Worm (Caenorhabditis elegans) whole organism, L2 larva: ENCODE data around the gene pkc-3.

Experiments used
- C34F6.9 ChIP-seq: fragments of 150-350 bp; optimal IDR thresholded peaks from 2 replicates; lab custom pipeline; 2014; ENCODE audit warnings: missing biosample characterization, missing genetic modification characterization
- F13H6.1 ChIP-seq: sonication (generic microtip); optimal IDR thresholded peaks from 2 replicates; lab custom pipeline; 2016; ENCODE audit warnings: missing genetic modification characterization, missing compliant biosample characterization
- R02D3.7 ChIP-seq: fragments of 150-350 bp; optimal IDR thresholded peaks from 2 replicates; lab custom pipeline; 2014; ENCODE audit warnings: missing biosample characterization, missing genetic modification characterization
- Y55F3AM.14 ChIP-seq: fragments of 200-800 bp; sonication (Bioruptor generic); optimal IDR thresholded peaks from 2 replicates; lab custom pipeline; 2018; ENCODE audit warnings: mild to moderate bottlenecking, missing genetic modification characterization, missing compliant biosample characterization
- ZK546.5 ChIP-seq: sonication (generic microtip); optimal IDR thresholded peaks from 2 replicates; lab custom pipeline; 2017; ENCODE audit warnings: missing biosample characterization, missing genetic modification characterization
- alr-1 ChIP-seq: fragments of 150-350 bp; optimal IDR thresholded peaks from 2 replicates; lab custom pipeline; 2014; ENCODE audit warnings: missing biosample characterization, missing genetic modification characterization
- aly-2 ChIP-seq: fragments of 150-350 bp; optimal IDR thresholded peaks from 2 replicates; lab custom pipeline; 2014; ENCODE audit warnings: missing biosample characterization, missing genetic modification characterization
- ama-1 ChIP-seq: fragments of 150-350 bp; optimal IDR thresholded peaks from 2 replicates; lab custom pipeline; 2018; ENCODE audit warnings: inconsistent platforms
- blmp-1 ChIP-seq: sonication (generic microtip); optimal IDR thresholded peaks from 2 replicates; lab custom pipeline; 2017; ENCODE audit warnings: missing genetic modification characterization, mild to moderate bottlenecking, missing compliant biosample characterization, antibody characterized with exemption, moderate library complexity; ENCODE audit not compliant: insufficient read depth
- ceh-16 ChIP-seq: fragments of 150-350 bp; optimal IDR thresholded peaks from 2 replicates; lab custom pipeline; 2014; ENCODE audit warnings: missing biosample characterization, missing genetic modification characterization
- ceh-82 ChIP-seq: fragments of 150-350 bp; optimal IDR thresholded peaks from 2 replicates; lab custom pipeline; 2014; ENCODE audit warnings: missing biosample characterization, missing genetic modification characterization
- crh-2 ChIP-seq: sonication (generic microtip); optimal IDR thresholded peaks from 2 replicates; lab custom pipeline; 2017; ENCODE audit warnings: missing biosample characterization, missing genetic modification characterization
- dmd-4 ChIP-seq: sonication (generic microtip); optimal IDR thresholded peaks from 2 replicates; lab custom pipeline; 2017; ENCODE audit warnings: missing biosample characterization, missing genetic modification characterization
- egl-27 ChIP-seq: sonication (generic microtip); optimal IDR thresholded peaks from 3 replicates; lab custom pipeline; 2017; ENCODE audit warnings: missing biosample characterization, missing genetic modification reagents, missing genetic modification characterization
- elt-1 ChIP-seq: fragments of 150-350 bp; optimal IDR thresholded peaks from 2 replicates; lab custom pipeline; 2014; ENCODE audit warnings: missing biosample characterization, missing genetic modification characterization
- elt-3 ChIP-seq: sonication (generic microtip); optimal IDR thresholded peaks from 2 replicates; lab custom pipeline; 2017; ENCODE audit warnings: missing biosample characterization, missing genetic modification characterization
- fos-1 ChIP-seq: fragments of 150-350 bp; optimal IDR thresholded peaks from 2 replicates; lab custom pipeline; 2014; ENCODE audit warnings: missing biosample characterization, missing genetic modification characterization
- gmeb-1 ChIP-seq: fragments of 150-350 bp; optimal IDR thresholded peaks from 2 replicates; lab custom pipeline; 2014; ENCODE audit warnings: missing biosample characterization, missing genetic modification characterization
- lin-11 ChIP-seq: fragments of 150-350 bp; sonication (generic microtip); optimal IDR thresholded peaks from 2 replicates; lab custom pipeline; 2014; ENCODE audit warnings: missing biosample characterization, missing genetic modification characterization, inconsistent platforms, mixed read lengths
- lin-13 ChIP-seq: fragments of 150-350 bp; optimal IDR thresholded peaks from 2 replicates; lab custom pipeline; 2014; ENCODE audit warnings: missing biosample characterization, missing genetic modification reagents, missing genetic modification characterization
- lin-39 ChIP-seq: fragments of 150-350 bp; optimal IDR thresholded peaks from 2 replicates; lab custom pipeline; 2014; ENCODE audit warnings: missing biosample characterization, missing genetic modification reagents, missing genetic modification characterization
- lsy-2 ChIP-seq, 2 experiments: fragments of 150-350 bp in 1 of 2; sonication (generic microtip) in 1 of 2; optimal IDR thresholded peaks; 2 replicates each; lab custom pipeline; 2014 to 2017; ENCODE audit warnings: missing biosample characterization in 2 of 2, missing genetic modification characterization in 2 of 2
- mab-5 ChIP-seq: fragments of 150-350 bp; optimal IDR thresholded peaks from 2 replicates; lab custom pipeline; 2014; ENCODE audit warnings: missing biosample characterization, missing genetic modification characterization
- mbf-1 ChIP-seq: sonication (generic microtip); optimal IDR thresholded peaks from 2 replicates; lab custom pipeline; 2017; ENCODE audit warnings: missing biosample characterization, missing genetic modification characterization
- mdl-1 ChIP-seq, 2 experiments: fragments of 150-350 bp in 1 of 2; sonication (generic microtip) in 1 of 2; optimal IDR thresholded peaks; 2 replicates each; lab custom pipeline; 2017; ENCODE audit warnings: missing biosample characterization in 2 of 2, missing genetic modification characterization in 2 of 2
- nhr-10 ChIP-seq: sonication (generic microtip); optimal IDR thresholded peaks from 2 replicates; lab custom pipeline; 2017; ENCODE audit warnings: missing biosample characterization, missing genetic modification characterization
- nhr-11 ChIP-seq: fragments of 150-350 bp; optimal IDR thresholded peaks from 2 replicates; lab custom pipeline; 2014; ENCODE audit warnings: missing biosample characterization, missing genetic modification characterization
- nhr-12 ChIP-seq: fragments of 150-350 bp; optimal IDR thresholded peaks from 2 replicates; lab custom pipeline; 2014; ENCODE audit warnings: missing biosample characterization, missing genetic modification characterization
- nhr-129 ChIP-seq: fragments of 150-350 bp; optimal IDR thresholded peaks from 2 replicates; lab custom pipeline; 2014; ENCODE audit warnings: missing biosample characterization, missing genetic modification characterization
- nhr-21 ChIP-seq: fragments of 150-350 bp; optimal IDR thresholded peaks from 2 replicates; lab custom pipeline; 2014; ENCODE audit warnings: missing biosample characterization, missing genetic modification characterization
- nhr-23 ChIP-seq: fragments of 150-350 bp; optimal IDR thresholded peaks from 2 replicates; lab custom pipeline; 2014; ENCODE audit warnings: missing biosample characterization, missing genetic modification reagents, missing genetic modification characterization
- nhr-237 ChIP-seq: fragments of 150-350 bp; optimal IDR thresholded peaks from 2 replicates; lab custom pipeline; 2014; ENCODE audit warnings: missing biosample characterization, missing genetic modification characterization
- nhr-25 ChIP-seq: fragments of 150-350 bp; sonication (generic microtip); optimal IDR thresholded peaks from 3 replicates; lab custom pipeline; 2014; ENCODE audit warnings: missing biosample characterization, missing genetic modification characterization
- nhr-6 ChIP-seq: fragments of 150-350 bp; optimal IDR thresholded peaks from 2 replicates; lab custom pipeline; 2014; ENCODE audit warnings: missing biosample characterization, missing genetic modification characterization
- nhr-77 ChIP-seq: fragments of 150-350 bp; optimal IDR thresholded peaks from 2 replicates; lab custom pipeline; 2014; ENCODE audit warnings: missing biosample characterization, missing genetic modification characterization
- peb-1 ChIP-seq: fragments of 150-350 bp; optimal IDR thresholded peaks from 2 replicates; lab custom pipeline; 2014; ENCODE audit warnings: missing biosample characterization, missing genetic modification characterization
- sem-4 ChIP-seq: fragments of 150-350 bp; optimal IDR thresholded peaks from 2 replicates; lab custom pipeline; 2014; ENCODE audit warnings: missing biosample characterization, missing genetic modification reagents, missing genetic modification characterization
- skn-1 ChIP-seq: sonication (generic microtip); optimal IDR thresholded peaks from 2 replicates; lab custom pipeline; 2017; ENCODE audit warnings: missing biosample characterization, missing genetic modification characterization
- sma-3 ChIP-seq: sonication (generic microtip); optimal IDR thresholded peaks from 2 replicates; lab custom pipeline; 2016; ENCODE audit warnings: missing genetic modification reagents, missing genetic modification characterization, missing compliant biosample characterization
- sma-9 ChIP-seq, 2 experiments: fragments of 150-350 bp in 1 of 2; sonication (generic microtip) in 1 of 2; optimal IDR thresholded peaks; 2 replicates each; lab custom pipeline; 2014 to 2016; ENCODE audit warnings: missing genetic modification characterization in 2 of 2, mild to moderate bottlenecking in 1 of 2, missing biosample characterization in 1 of 2, missing compliant biosample characterization in 1 of 2, missing genetic modification reagents in 1 of 2, moderate library complexity in 1 of 2
- snpc-4 ChIP-seq: fragments of 150-350 bp; optimal IDR thresholded peaks from 2 replicates; lab custom pipeline; 2014; ENCODE audit warnings: missing biosample characterization, missing genetic modification characterization
- unc-39 ChIP-seq: fragments of 150-350 bp; optimal IDR thresholded peaks from 2 replicates; lab custom pipeline; 2014; ENCODE audit warnings: missing biosample characterization, missing genetic modification characterization
- unc-55 ChIP-seq: fragments of 150-350 bp; sonication (generic microtip); optimal IDR thresholded peaks from 3 replicates; lab custom pipeline; 2014; ENCODE audit warnings: missing biosample characterization, missing genetic modification reagents, missing genetic modification characterization
- unc-62 ChIP-seq: fragments of 150-350 bp; optimal IDR thresholded peaks from 2 replicates; lab custom pipeline; 2014; ENCODE audit warnings: missing biosample characterization, missing genetic modification reagents, missing genetic modification characterization
- zag-1 ChIP-seq: fragments of 150-350 bp; optimal IDR thresholded peaks from 2 replicates; lab custom pipeline; 2014; ENCODE audit warnings: missing biosample characterization, missing genetic modification characterization
- ztf-1 ChIP-seq: fragments of 200-800 bp; sonication (Bioruptor generic); conservative IDR thresholded peaks from 2 replicates; pipeline ENCODE4 v1.3.6; 2022; ENCODE audit warnings: missing genetic modification characterization, missing compliant biosample characterization
- ztf-11 ChIP-seq: sonication (generic microtip); optimal IDR thresholded peaks from 2 replicates; lab custom pipeline; 2017; ENCODE audit warnings: missing biosample characterization, missing genetic modification characterization
- ztf-4 ChIP-seq: fragments of 150-350 bp; optimal IDR thresholded peaks from 2 replicates; lab custom pipeline; 2014; ENCODE audit warnings: missing biosample characterization, missing genetic modification characterization

Gene pkc-3

ce11 chrII:5388786-5389421, 9.1 kb downstream of the pkc-3 start, which contains the start of gene rsp-4:
Gene rsp-4 (minus strand): TSS chrII:5388836.
- TF ChIP-seq F13H6.1 (no peak), mab-5 (tag; lab: Kevin White, UChicago) (no peak), nhr-6 (tag; lab: Kevin White, UChicago) (no peak), nhr-129 (no peak), Y55F3AM.14 (GFP tag; lab: Kevin White, UChicago) (no peak), zag-1 (no peak), skn-1 (tag; lab: Kevin White, UChicago) (no peak), unc-62 (GFP tag; lab: Kevin White, UChicago) (no peak), sma-3 (GFP tag; lab: Kevin White, UChicago) (no peak), mbf-1 (tag; lab: Kevin White, UChicago) (no peak), aly-2 (tag; lab: Kevin White, UChicago) (no peak), nhr-21 (no peak), blmp-1 (tag; lab: Kevin White, UChicago) (no peak), ztf-4 (tag; lab: Kevin White, UChicago) (no peak)

ce11 chrII:5389831-5390323, 10.1 kb downstream of the pkc-3 start, which contains the start of gene ndx-6:
Gene ndx-6 (minus strand): TSS chrII:5389881.
- TF ChIP-seq C34F6.9 (tag; lab: Kevin White, UChicago) (peak; percentile 88), sma-9 (GFP tag; optimal IDR thresholded peaks at IDR 0.05; lab: Kevin White, UChicago) (peak; percentile 87), sma-9 (tag; optimal IDR thresholded peaks at IDR 0.05; lab: Kevin White, UChicago) (no peak), nhr-21 (peak; percentile 70), ztf-11 (tag; lab: Kevin White, UChicago) (no peak), blmp-1 (tag; lab: Kevin White, UChicago) (peak; percentile 56), egl-27 (tag; lab: Kevin White, UChicago) (peak; percentile 36), nhr-12 (tag; lab: Kevin White, UChicago) (no peak), dmd-4 (no peak), gmeb-1 (tag; lab: Kevin White, UChicago) (peak; percentile 98), fos-1 (tag; lab: Kevin White, UChicago) (peak; percentile 85), mdl-1 (tag; optimal IDR thresholded peaks at IDR 0.05; lab: Kevin White, UChicago) (no peak), crh-2 (peak; percentile 90), lsy-2 (tag; optimal IDR thresholded peaks at IDR 0.05; lab: Kevin White, UChicago) (peak; percentile 79 to 93), ztf-1 (GFP tag; lab: Robert Waterston, UW) (no peak), ztf-4 (tag; lab: Kevin White, UChicago) (peak; percentile 73), lin-11 (tag; lab: Kevin White, UChicago) (peak; percentile 45), F13H6.1 (peak; percentile 81), mab-5 (tag; lab: Kevin White, UChicago) (peak; percentile 84), sma-3 (GFP tag; lab: Kevin White, UChicago) (peak; percentile 88), nhr-237 (tag; lab: Kevin White, UChicago) (no peak), nhr-11 (tag; lab: Kevin White, UChicago) (no peak), lin-13 (peak; percentile 83), snpc-4 (tag; lab: Kevin White, UChicago) (peak; percentile 80), skn-1 (tag; lab: Kevin White, UChicago) (peak; percentile 37), elt-1 (tag; lab: Kevin White, UChicago) (no peak), unc-39 (tag; lab: Kevin White, UChicago) (no peak), ceh-16 (tag; lab: Kevin White, UChicago) (peak; percentile 68), ceh-82 (tag; lab: Kevin White, UChicago) (no peak), aly-2 (tag; lab: Kevin White, UChicago) (no peak), sem-4 (tag; lab: Kevin White, UChicago) (peak; percentile 60), unc-62 (GFP tag; lab: Kevin White, UChicago) (no peak), nhr-6 (tag; lab: Kevin White, UChicago) (peak; percentile 79), nhr-77 (peak; percentile 74), nhr-23 (tag; lab: Kevin White, UChicago) (no peak), R02D3.7 (tag; lab: Kevin White, UChicago) (peak; percentile 40), ama-1 (peak; percentile 62), lin-39 (no peak), alr-1 (tag; lab: Kevin White, UChicago) (no peak), ZK546.5 (tag; lab: Kevin White, UChicago) (no peak), nhr-25 (peak; percentile 85), mbf-1 (tag; lab: Kevin White, UChicago) (no peak), Y55F3AM.14 (GFP tag; lab: Kevin White, UChicago) (no peak), nhr-10 (tag; lab: Kevin White, UChicago) (no peak), unc-55 (GFP tag; lab: Kevin White, UChicago) (peak; percentile 95), nhr-129 (peak; percentile 92), zag-1 (peak; percentile 35), peb-1 (tag; lab: Kevin White, UChicago) (no peak), elt-3 (tag; lab: Kevin White, UChicago) (no peak)
